Fruit fly (Drosophila melanogaster) whole organism, wandering third instar larva: ENCODE results near the gene Snx21.

Experiments used
- Myc ChIP-seq: fragments of >200 bp; optimal IDR thresholded peaks from 2 replicates; lab custom pipeline; 2017
- Sp1 ChIP-seq: fragments of 200-800 bp; sonication (Bioruptor generic); optimal IDR thresholded peaks from 3 replicates; lab custom pipeline; 2019; ENCODE audit warnings: missing biosample characterization, mild to moderate bottlenecking, missing genetic modification characterization, moderate library complexity
- lola ChIP-seq: fragments of >200 bp; optimal IDR thresholded peaks from 2 replicates; lab custom pipeline; 2017; ENCODE audit warnings: missing biosample characterization, missing genetic modification characterization
- sv ChIP-seq: fragments of 200-800 bp; sonication (Bioruptor generic); optimal IDR thresholded peaks from 3 replicates; lab custom pipeline; 2016; ENCODE audit warnings: missing biosample characterization, missing genetic modification characterization

- TF ChIP-seq Sp1 (GFP tag; lab: Kevin White, UChicago) (no peak), sv (GFP tag; lab: Kevin White, UChicago) (no peak), Myc (lab: Kevin White, UChicago) (no peak), lola (GFP tag; lab: Kevin White, UChicago) (no peak)
Measured at dm6 chr2L:2730756-2731155, 34.7 kb downstream of the Snx21 start.
